Worm (Caenorhabditis elegans): Measurements from ENCODE around the gene gpd-4.

DNA sequence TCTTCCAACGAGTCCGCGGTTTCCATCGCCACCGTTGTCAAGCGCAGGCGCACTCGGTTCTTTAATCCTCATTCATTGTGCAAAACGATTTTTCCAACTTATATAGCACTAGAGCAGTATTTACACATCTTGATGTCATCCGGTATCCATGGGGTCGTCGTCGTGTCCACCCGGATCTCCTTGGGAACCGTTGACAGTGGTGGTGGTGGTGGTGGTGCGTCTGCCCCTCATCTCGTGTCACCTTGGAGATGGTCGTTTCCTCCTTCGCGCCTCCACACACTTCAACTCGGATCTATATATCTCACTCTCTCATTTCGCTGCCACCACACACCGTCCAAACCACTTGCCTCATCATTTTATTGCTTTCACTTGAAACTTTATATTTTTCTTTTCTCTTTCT is 8.3 kb upstream of the gpd-4 start:
- TF ChIP-seq flt-1 (GFP tag; IDR thresholded peaks at IDR 0.05) (peak; percentile 51; the same call in 1 of the 2 replicates), ztf-29 (GFP tag; IDR thresholded peaks at IDR 0.05) (no peak)

Measured in whole organism, midembryonic.